Worm (Caenorhabditis elegans): ENCODE measurements around the gene F41C6.6.

ce11 chrX:6865839-6866238 lies 15.9 kb downstream of the F41C6.6 start, which contains the start of gene odr-10:
- TF ChIP-seq madf-2 (tag; optimal IDR thresholded peaks at IDR 0.05) (no peak), rnt-1 (tag; optimal IDR thresholded peaks at IDR 0.05) (no peak)
